Worm (Caenorhabditis elegans) whole organism, L1 larva: Measurements from ENCODE around the gene W03C9.1.

Source experiments
- C04F5.9 ChIP-seq: sonication (generic microtip); optimal IDR thresholded peaks from 2 replicates; lab custom pipeline; 2016; ENCODE audit warnings: missing genetic modification characterization, missing compliant biosample characterization
- C16A3.4 ChIP-seq: fragments of 150-350 bp; optimal IDR thresholded peaks from 2 replicates; lab custom pipeline; 2014; ENCODE audit warnings: missing biosample characterization, missing genetic modification characterization
- F16B12.6 ChIP-seq: fragments of 150-350 bp; optimal IDR thresholded peaks from 2 replicates; lab custom pipeline; 2014; ENCODE audit warnings: missing biosample characterization, missing genetic modification characterization
- Y116A8C.19 ChIP-seq: sonication (generic microtip); optimal IDR thresholded peaks from 2 replicates; lab custom pipeline; 2016; ENCODE audit warnings: missing compliant biosample characterization, missing genetic modification characterization, borderline replicate concordance
- aha-1 ChIP-seq: fragments of 150-350 bp; optimal IDR thresholded peaks from 2 replicates; lab custom pipeline; 2014; ENCODE audit warnings: missing biosample characterization, missing genetic modification characterization
- alr-1 ChIP-seq: fragments of 200-800 bp; sonication (Bioruptor generic); optimal IDR thresholded peaks from 2 replicates; lab custom pipeline; 2018; ENCODE audit warnings: borderline replicate concordance, mild to moderate bottlenecking, missing genetic modification characterization, missing compliant biosample characterization
- aly-2 ChIP-seq: fragments of 150-350 bp; optimal IDR thresholded peaks from 2 replicates; lab custom pipeline; 2014; ENCODE audit warnings: missing biosample characterization, missing genetic modification characterization
- ama-1 ChIP-seq: fragments of 150-350 bp; optimal IDR thresholded peaks from 2 replicates; lab custom pipeline; 2014
- blmp-1 ChIP-seq: fragments of 150-350 bp; optimal IDR thresholded peaks from 2 replicates; lab custom pipeline; 2014; ENCODE audit warnings: missing biosample characterization, missing genetic modification characterization
- ceh-90 ChIP-seq: sonication (generic microtip); optimal IDR thresholded peaks from 2 replicates; lab custom pipeline; 2016; ENCODE audit warnings: missing genetic modification characterization, missing compliant biosample characterization
- ces-1 ChIP-seq: fragments of 150-350 bp; optimal IDR thresholded peaks from 2 replicates; lab custom pipeline; 2014; ENCODE audit warnings: missing biosample characterization, missing genetic modification reagents, missing genetic modification characterization
- dpl-1 ChIP-seq, 3 experiments: fragments of 150-350 bp in 2 of 3; sonication (generic microtip) in 1 of 3; optimal IDR thresholded peaks; 2 replicates each; lab custom pipeline; 2014 to 2017; ENCODE audit warnings: missing biosample characterization in 3 of 3, missing genetic modification characterization in 3 of 3, missing genetic modification reagents in 3 of 3
- dsc-1 ChIP-seq: sonication (generic microtip); optimal IDR thresholded peaks from 2 replicates; lab custom pipeline; 2016; ENCODE audit warnings: mild to moderate bottlenecking, missing genetic modification characterization, missing compliant biosample characterization
- efl-1 ChIP-seq, 4 experiments: fragments of 150-350 bp; optimal IDR thresholded peaks in 3 of 4; peaks in 1 of 4; 1 replicate in 1 of 4; 2 replicates in 3 of 4; lab custom pipeline; 2014; ENCODE audit warnings: missing biosample characterization in 2 of 4, missing genetic modification characterization in 2 of 4, missing genetic modification reagents in 2 of 4
- egl-13 ChIP-seq: sonication (generic microtip); optimal IDR thresholded peaks from 2 replicates; lab custom pipeline; 2016; ENCODE audit warnings: missing genotype, missing genetic modification reagents, missing genetic modification characterization, missing compliant biosample characterization
- egl-27 ChIP-seq, 2 experiments: fragments of 150-350 bp in 1 of 2; sonication (generic microtip); optimal IDR thresholded peaks; 3 replicates each; lab custom pipeline; 2017 to 2018; ENCODE audit warnings: missing biosample characterization in 2 of 2, missing genetic modification characterization in 2 of 2, missing genetic modification reagents in 2 of 2
- elt-3 ChIP-seq, 6 experiments: fragments of 150-350 bp in 1 of 6; sonication (generic microtip); optimal IDR thresholded peaks; 2 replicates each; lab custom pipeline; 2017 to 2018; ENCODE audit warnings: missing biosample characterization in 6 of 6, missing genetic modification characterization in 6 of 6, inconsistent platforms in 1 of 6
- ets-5 ChIP-seq: fragments of 200-800 bp; sonication (Bioruptor generic); IDR thresholded peaks from 2 replicates; pipeline ENCODE4 v1.3.6; 2022; ENCODE audit warnings: missing genetic modification characterization, missing compliant biosample characterization
- fkh-4 ChIP-seq: sonication (generic microtip); optimal IDR thresholded peaks from 2 replicates; lab custom pipeline; 2016; ENCODE audit warnings: missing compliant biosample characterization, missing genetic modification characterization, borderline replicate concordance
- fkh-8 ChIP-seq: sonication (generic microtip); optimal IDR thresholded peaks from 2 replicates; lab custom pipeline; 2016; ENCODE audit warnings: mild to moderate bottlenecking, missing genetic modification characterization, missing compliant biosample characterization
- hlh-4 ChIP-seq: sonication (generic microtip); optimal IDR thresholded peaks from 2 replicates; lab custom pipeline; 2016; ENCODE audit warnings: mild to moderate bottlenecking, missing genetic modification characterization, missing compliant biosample characterization
- irx-1 ChIP-seq: sonication (generic microtip); optimal IDR thresholded peaks from 2 replicates; lab custom pipeline; 2016; ENCODE audit warnings: missing genetic modification characterization, missing compliant biosample characterization
- lin-13 ChIP-seq: fragments of 150-350 bp; optimal IDR thresholded peaks from 2 replicates; lab custom pipeline; 2014; ENCODE audit warnings: missing biosample characterization, missing genetic modification reagents, missing genetic modification characterization
- lin-14 ChIP-seq: fragments of 200-800 bp; sonication (Bioruptor generic); optimal IDR thresholded peaks from 2 replicates; lab custom pipeline; 2018; ENCODE audit warnings: mild to moderate bottlenecking, missing genetic modification characterization, moderate library complexity, missing compliant biosample characterization
- lin-15B ChIP-seq: fragments of 150-350 bp; sonication (generic microtip); optimal IDR thresholded peaks from 3 replicates; lab custom pipeline; 2014; ENCODE audit warnings: missing biosample characterization, missing genetic modification characterization
- lin-39 ChIP-seq: fragments of 150-350 bp; optimal IDR thresholded peaks from 2 replicates; lab custom pipeline; 2014; ENCODE audit warnings: missing biosample characterization, missing genetic modification reagents, missing genetic modification characterization
- lir-3 ChIP-seq: sonication (generic microtip); optimal IDR thresholded peaks from 2 replicates; lab custom pipeline; 2016; ENCODE audit warnings: mild to moderate bottlenecking, missing genetic modification characterization, moderate library complexity, missing compliant biosample characterization; ENCODE audit not compliant: poor library complexity
- lsy-2 ChIP-seq, 2 experiments: fragments of 150-350 bp; optimal IDR thresholded peaks; 2 replicates each; lab custom pipeline; 2014; ENCODE audit warnings: missing biosample characterization in 2 of 2, missing genetic modification characterization in 2 of 2
- mab-9 ChIP-seq: fragments of 200-800 bp; sonication (Bioruptor generic); IDR thresholded peaks from 2 replicates; pipeline ENCODE4 v1.3.6; 2022; ENCODE audit warnings: missing genetic modification reagents, missing genetic modification characterization, missing compliant biosample characterization
- nhr-12 ChIP-seq: sonication (generic microtip); optimal IDR thresholded peaks from 2 replicates; lab custom pipeline; 2017; ENCODE audit warnings: missing biosample characterization, missing genetic modification characterization
- nhr-19 ChIP-seq: fragments of 200-800 bp; sonication (Bioruptor generic); conservative IDR thresholded peaks from 2 replicates; pipeline ENCODE4 v1.3.6; 2022; ENCODE audit warnings: missing genetic modification characterization, missing compliant biosample characterization
- nhr-237 ChIP-seq: fragments of 150-350 bp; optimal IDR thresholded peaks from 2 replicates; lab custom pipeline; 2014; ENCODE audit warnings: missing biosample characterization, missing genetic modification characterization
- nhr-47 ChIP-seq: sonication (generic microtip); optimal IDR thresholded peaks from 2 replicates; lab custom pipeline; 2016; ENCODE audit warnings: mild to moderate bottlenecking, missing genetic modification characterization, moderate library complexity, missing compliant biosample characterization
- nhr-77 ChIP-seq: fragments of 150-350 bp; optimal IDR thresholded peaks from 2 replicates; lab custom pipeline; 2014; ENCODE audit warnings: missing biosample characterization, missing genetic modification characterization
- nhr-85 ChIP-seq: sonication (generic microtip); peaks from one replicate; lab custom pipeline; 2016; ENCODE audit warnings: missing genetic modification characterization, inconsistent platforms, missing compliant biosample characterization
- nhr-90 ChIP-seq: sonication (generic microtip); optimal IDR thresholded peaks from 2 replicates; lab custom pipeline; 2016; ENCODE audit warnings: mild to moderate bottlenecking, missing genetic modification characterization, missing compliant biosample characterization; ENCODE audit not compliant: poor library complexity
- pax-3 ChIP-seq: fragments of 200-800 bp; sonication (Bioruptor generic); optimal IDR thresholded peaks from 2 replicates; lab custom pipeline; 2018; ENCODE audit warnings: mild to moderate bottlenecking, missing genetic modification characterization, moderate library complexity, missing compliant biosample characterization
- rnt-1 ChIP-seq: sonication (generic microtip); optimal IDR thresholded peaks from 2 replicates; lab custom pipeline; 2016; ENCODE audit warnings: mild to moderate bottlenecking, missing genetic modification characterization, moderate library complexity, missing compliant biosample characterization
- snpc-4 ChIP-seq: fragments of 150-350 bp; optimal IDR thresholded peaks from 2 replicates; lab custom pipeline; 2014; ENCODE audit warnings: missing biosample characterization, missing genetic modification characterization
- sptf-1 ChIP-seq: fragments of 150-350 bp; optimal IDR thresholded peaks from 2 replicates; lab custom pipeline; 2014; ENCODE audit warnings: missing biosample characterization, missing genetic modification characterization
- sup-37 ChIP-seq: fragments of 200-800 bp; sonication (Bioruptor generic); optimal IDR thresholded peaks from 2 replicates; lab custom pipeline; 2018; ENCODE audit warnings: mild to moderate bottlenecking, missing genetic modification characterization, missing compliant biosample characterization
- swsn-7 ChIP-seq: sonication (generic microtip); optimal IDR thresholded peaks from 2 replicates; lab custom pipeline; 2016; ENCODE audit warnings: missing genetic modification characterization, missing compliant biosample characterization
- tlp-1 ChIP-seq: fragments of 150-350 bp; optimal IDR thresholded peaks from 2 replicates; lab custom pipeline; 2014; ENCODE audit warnings: missing biosample characterization, missing genetic modification characterization
- unc-130 ChIP-seq: fragments of 150-350 bp; optimal IDR thresholded peaks from 2 replicates; lab custom pipeline; 2017; ENCODE audit warnings: missing biosample characterization, missing genetic modification characterization, inconsistent platforms
- unc-30 ChIP-seq: sonication (generic microtip); optimal IDR thresholded peaks from 2 replicates; lab custom pipeline; 2017; ENCODE audit warnings: missing biosample characterization, missing genetic modification characterization
- unc-62 ChIP-seq: fragments of 150-350 bp; optimal IDR thresholded peaks from 2 replicates; lab custom pipeline; 2014; ENCODE audit warnings: missing biosample characterization, missing genetic modification reagents, missing genetic modification characterization
- unc-86 ChIP-seq: sonication (generic microtip); optimal IDR thresholded peaks from 2 replicates; lab custom pipeline; 2016; ENCODE audit warnings: missing genetic modification characterization, missing compliant biosample characterization
- unc-98 ChIP-seq: fragments of 200-800 bp; sonication (Bioruptor generic); IDR thresholded peaks from 2 replicates; pipeline ENCODE4 v1.3.6; 2022; ENCODE audit warnings: missing genetic modification characterization, missing compliant biosample characterization
- vab-15 ChIP-seq: sonication (generic microtip); optimal IDR thresholded peaks from 2 replicates; lab custom pipeline; 2017; ENCODE audit warnings: missing genotype, mild to moderate bottlenecking, missing genetic modification characterization, missing compliant biosample characterization
- zag-1 ChIP-seq: fragments of 150-350 bp; optimal IDR thresholded peaks from 2 replicates; lab custom pipeline; 2014; ENCODE audit warnings: missing biosample characterization, missing genetic modification characterization
- ztf-4 ChIP-seq: fragments of 150-350 bp; optimal IDR thresholded peaks from 2 replicates; lab custom pipeline; 2014; ENCODE audit warnings: missing biosample characterization, missing genetic modification characterization

Gene W03C9.1

DNA sequence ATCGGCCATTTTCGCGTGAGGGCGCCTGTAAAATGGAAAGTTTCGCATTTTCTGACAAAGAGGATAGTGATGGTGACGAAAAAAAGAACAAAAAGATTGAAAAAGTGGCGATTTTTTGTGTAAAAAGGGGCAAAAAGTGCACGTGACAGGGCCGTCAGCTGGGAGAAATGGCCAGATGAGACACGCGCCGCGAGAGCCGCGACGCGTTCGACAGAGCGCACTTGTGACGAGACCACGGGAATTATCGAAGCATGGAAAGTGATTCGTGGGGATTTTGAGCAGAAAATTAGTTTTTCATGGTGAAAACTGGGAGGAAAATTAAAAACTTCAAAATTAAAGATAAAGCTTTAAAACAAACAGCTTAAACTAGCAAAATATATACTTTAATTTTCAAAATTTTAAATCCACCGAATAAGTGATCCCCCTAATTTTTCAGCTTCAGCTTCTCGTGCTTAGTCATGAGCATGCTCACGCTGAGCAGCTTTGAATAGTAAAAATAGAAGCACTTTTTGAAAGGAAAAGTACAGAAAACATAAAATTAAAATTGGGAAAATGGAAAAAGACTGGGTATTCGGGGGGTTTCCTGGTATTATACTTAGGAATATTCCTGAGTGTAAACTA is 5.7 kb upstream of the W03C9.1 start, which contains the start of gene W03C9.5 (continued):
- peak; percentile 96 for TF ChIP-seq nhr-47
- TF ChIP-seq nhr-237 (tag; lab: Kevin White, UChicago) = peak; percentile 89
- TF ChIP-seq hlh-4 = no peak
- TF ChIP-seq egl-27 (tag; optimal IDR thresholded peaks at IDR 0.05; lab: Kevin White, UChicago) = peak; percentile 3 to 31
- peak; percentile 94 for TF ChIP-seq lir-3 (tag; lab: Kevin White, UChicago)
- TF ChIP-seq lin-13 (GFP tag; lab: Kevin White, UChicago) = peak; percentile 97
- peak; percentile 77 for TF ChIP-seq blmp-1 (tag; lab: Kevin White, UChicago)
- peak; percentile 75 for TF ChIP-seq irx-1
- no peak for TF ChIP-seq lin-39 (tag; lab: Kevin White, UChicago)
- peak; percentile 92 for TF ChIP-seq swsn-7
- TF ChIP-seq sptf-1 (tag; lab: Kevin White, UChicago) = no peak
- peak; percentile 97 for TF ChIP-seq vab-15 (tag; lab: Kevin White, UChicago)
- peak; percentile 97 for TF ChIP-seq C16A3.4 (tag; lab: Kevin White, UChicago)
- no peak for TF ChIP-seq Y116A8C.19 (tag; lab: Kevin White, UChicago)
- TF ChIP-seq ceh-90 = peak; percentile 70
- TF ChIP-seq ama-1 (lab: Kevin White, UChicago) = peak; percentile 19
- peak; percentile 84 to 85 (median 85) for TF ChIP-seq dpl-1 (GFP tag; optimal IDR thresholded peaks at IDR 0.05; lab: Kevin White, UChicago)
- TF ChIP-seq pax-3 (tag; lab: Kevin White, UChicago) = peak; percentile 96
- TF ChIP-seq ces-1 (GFP tag; lab: Kevin White, UChicago) = no peak
- no peak for TF ChIP-seq nhr-12
- peak; percentile 46 for TF ChIP-seq fkh-4 (tag; lab: Kevin White, UChicago)
- TF ChIP-seq nhr-19 (GFP tag; lab: Robert Waterston, UW) = peak; percentile 93
- TF ChIP-seq unc-62 = no peak
- TF ChIP-seq unc-86 (tag; lab: Kevin White, UChicago) = peak; percentile 92
- peak; percentile 97 for TF ChIP-seq lin-15B (tag; lab: Kevin White, UChicago)
- TF ChIP-seq F16B12.6 = peak; percentile 60
- TF ChIP-seq unc-98 = peak; percentile 95
- TF ChIP-seq nhr-85 (tag; lab: Kevin White, UChicago) = peak; percentile 89
- TF ChIP-seq nhr-90 (tag; lab: Kevin White, UChicago) = peak; percentile 94
- peak; percentile 92 for TF ChIP-seq dsc-1 (tag; lab: Kevin White, UChicago)
- TF ChIP-seq lsy-2 (tag; optimal IDR thresholded peaks at IDR 0.05; lab: Kevin White, UChicago) = peak; percentile 92 to 96
- peak; percentile 90 for TF ChIP-seq egl-13 (tag; lab: Kevin White, UChicago)
- TF ChIP-seq rnt-1 = peak; percentile 96
- no peak for TF ChIP-seq ets-5 (GFP tag; lab: Robert Waterston, UW)
- TF ChIP-seq tlp-1 = no peak
- TF ChIP-seq nhr-77 (tag; lab: Kevin White, UChicago) = peak; percentile 90
- peak; percentile 76 for TF ChIP-seq mab-9 (GFP tag; lab: Robert Waterston, UW)
- TF ChIP-seq lin-14 (GFP tag; lab: Kevin White, UChicago) = peak; percentile 97
- peak; percentile 17 for TF ChIP-seq aha-1 (tag; lab: Kevin White, UChicago)
- TF ChIP-seq alr-1 (tag; lab: Kevin White, UChicago) = no peak
- peak; percentile 82 for TF ChIP-seq ztf-4 (tag; lab: Kevin White, UChicago)
- TF ChIP-seq aly-2 = peak; percentile 68
- TF ChIP-seq zag-1 (tag; lab: Kevin White, UChicago) = peak; percentile 20
- TF ChIP-seq unc-30 (tag; lab: Kevin White, UChicago) = no peak
- peak in 3 of 6 experiments; percentile 36 to 88 (median 82) for TF ChIP-seq elt-3 (tag; optimal IDR thresholded peaks at IDR 0.05; lab: Kevin White, UChicago)
- peak; percentile 88 for TF ChIP-seq C04F5.9 (tag; lab: Kevin White, UChicago)
- TF ChIP-seq sup-37 (GFP tag; lab: Kevin White, UChicago) = peak; percentile 61
- peak; percentile 99 for TF ChIP-seq fkh-8 (tag; lab: Kevin White, UChicago)
- TF ChIP-seq efl-1 (optimal IDR thresholded peaks at IDR 0.05; lab: Kevin White, UChicago) = peak; percentile 88 to 93
- TF ChIP-seq efl-1 (GFP tag; optimal IDR thresholded peaks at IDR 0.05 in 1 of 2; lab: Kevin White, UChicago) = peak; percentile 79 to 98
- TF ChIP-seq snpc-4 (tag; lab: Kevin White, UChicago) = peak; percentile 82
- peak; percentile 87 for TF ChIP-seq unc-130 (tag; lab: Kevin White, UChicago)
